Worm (Caenorhabditis elegans) whole organism, mixed stage, embryonic: Measurements from ENCODE around the gene algn-11.

Experiments
- blmp-1 ChIP-seq: fragments of 150-350 bp; optimal IDR thresholded peaks from 2 replicates; lab custom pipeline; 2014; ENCODE audit warnings: missing biosample characterization, missing genetic modification characterization
- ces-1 ChIP-seq: fragments of 150-350 bp; optimal IDR thresholded peaks from 2 replicates; lab custom pipeline; 2014; ENCODE audit warnings: missing biosample characterization, missing genetic modification reagents, missing genetic modification characterization
- elt-1 ChIP-seq: sonication (generic microtip); optimal IDR thresholded peaks from 2 replicates; lab custom pipeline; 2017; ENCODE audit warnings: missing genetic modification characterization, mild to moderate bottlenecking, missing compliant biosample characterization, antibody characterized with exemption, moderate library complexity, borderline replicate concordance; ENCODE audit not compliant: insufficient read depth
- lin-32 ChIP-seq: fragments of 200-800 bp; sonication (Bioruptor generic); optimal IDR thresholded peaks from 2 replicates; lab custom pipeline; 2018; ENCODE audit warnings: mild to moderate bottlenecking, missing genetic modification characterization, missing compliant biosample characterization
- lsy-2 ChIP-seq: fragments of 150-350 bp; optimal IDR thresholded peaks from 2 replicates; lab custom pipeline; 2014; ENCODE audit warnings: missing biosample characterization, missing genetic modification characterization
- nhr-12 ChIP-seq: fragments of 150-350 bp; optimal IDR thresholded peaks from 2 replicates; lab custom pipeline; 2014; ENCODE audit warnings: missing biosample characterization, missing genetic modification characterization
- nhr-237 ChIP-seq: fragments of 150-350 bp; optimal IDR thresholded peaks from 2 replicates; lab custom pipeline; 2014; ENCODE audit warnings: missing biosample characterization, missing genetic modification characterization
- nhr-28 ChIP-seq: fragments of 150-350 bp; optimal IDR thresholded peaks from 2 replicates; lab custom pipeline; 2014; ENCODE audit warnings: missing biosample characterization, missing genetic modification characterization
- nhr-76 ChIP-seq: sonication (generic microtip); optimal IDR thresholded peaks from 2 replicates; lab custom pipeline; 2017; ENCODE audit warnings: missing biosample characterization, missing genetic modification characterization
- snpc-4 ChIP-seq: fragments of 150-350 bp; optimal IDR thresholded peaks from 2 replicates; lab custom pipeline; 2014; ENCODE audit warnings: missing biosample characterization, missing genetic modification characterization
- unc-39 ChIP-seq: fragments of 150-350 bp; optimal IDR thresholded peaks from 2 replicates; lab custom pipeline; 2014; ENCODE audit warnings: missing biosample characterization, missing genetic modification characterization
- unc-62 ChIP-seq: fragments of 150-350 bp; optimal IDR thresholded peaks from 2 replicates; lab custom pipeline; 2014; ENCODE audit warnings: missing biosample characterization, missing genetic modification reagents, missing genetic modification characterization
- ztf-11 ChIP-seq: fragments of 150-350 bp; optimal IDR thresholded peaks from 2 replicates; lab custom pipeline; 2014; ENCODE audit warnings: missing biosample characterization, missing genetic modification characterization

DNA sequence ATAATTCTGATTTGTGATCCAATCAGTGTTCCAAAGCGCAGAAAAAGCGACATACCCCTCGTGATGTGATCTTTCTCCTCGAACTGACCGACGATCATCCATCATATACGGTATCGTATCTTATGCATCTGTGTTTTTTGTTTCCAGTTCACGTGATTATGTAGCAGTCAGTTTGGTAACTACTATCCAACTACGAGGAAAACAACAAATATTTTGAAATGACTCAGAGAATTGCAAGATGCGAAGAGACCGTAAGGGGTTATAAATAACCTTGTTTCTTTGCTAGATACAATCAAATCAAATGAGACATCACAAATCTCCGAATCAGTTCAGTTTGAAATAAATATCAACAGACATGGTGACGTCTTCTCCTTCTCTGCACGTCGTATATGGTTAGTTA, 9.8 kb upstream of the algn-11 start:
- TF ChIP-seq nhr-237 (tag; lab: Kevin White, UChicago) (no peak), blmp-1 (tag; lab: Kevin White, UChicago) (no peak), ces-1 (GFP tag; lab: Kevin White, UChicago) (no peak), snpc-4 (no peak), lsy-2 (tag; lab: Kevin White, UChicago) (no peak), elt-1 (tag; lab: Kevin White, UChicago) (no peak), lin-32 (no peak), unc-62 (GFP tag; lab: Kevin White, UChicago) (no peak), ztf-11 (tag; lab: Kevin White, UChicago) (no peak), nhr-28 (no peak), nhr-76 (tag; lab: Kevin White, UChicago) (no peak), unc-39 (tag; lab: Kevin White, UChicago) (no peak), nhr-12 (tag; lab: Kevin White, UChicago) (no peak)
